Worm (Caenorhabditis elegans): ENCODE measurements around the gene T13C2.2.
A peak's percentile ranks its signal among the peaks of the same experiment; 100 is the strongest.
"Not testable (repeated sequence)": the region's sequence is repeated elsewhere in the genome, so short reads cannot be mapped to it uniquely, and the experiment has no call there.

T13C2.2 gene

ce11 chrII:6764734-6765133, 27.3 kb upstream of the T13C2.2 start, which contains the start of gene nlp-50:
Gene nlp-50 (plus strand): TSS chrII:6765034.
- TF ChIP-seq ztf-11 (tag; optimal IDR thresholded peaks at IDR 0.05): no peak
- TF ChIP-seq mab-5 (tag; optimal IDR thresholded peaks at IDR 0.05): no peak
- TF ChIP-seq tbx-8 (GFP tag; optimal IDR thresholded peaks at IDR 0.05): no peak
- no peak for TF ChIP-seq lin-32 (GFP tag; optimal IDR thresholded peaks at IDR 0.05)
- no peak for TF ChIP-seq pha-4 (tag; optimal IDR thresholded peaks at IDR 0.05)
- TF ChIP-seq drap-1 (GFP tag; optimal IDR thresholded peaks at IDR 0.05): no peak
- no peak for TF ChIP-seq mep-1 (tag; optimal IDR thresholded peaks at IDR 0.05)
- no peak for TF ChIP-seq unc-120 (tag; optimal IDR thresholded peaks at IDR 0.05; ENCODE audit: poor library complexity, severe bottlenecking)
- no peak for TF ChIP-seq mls-2 (tag; optimal IDR thresholded peaks at IDR 0.05)

DNA sequence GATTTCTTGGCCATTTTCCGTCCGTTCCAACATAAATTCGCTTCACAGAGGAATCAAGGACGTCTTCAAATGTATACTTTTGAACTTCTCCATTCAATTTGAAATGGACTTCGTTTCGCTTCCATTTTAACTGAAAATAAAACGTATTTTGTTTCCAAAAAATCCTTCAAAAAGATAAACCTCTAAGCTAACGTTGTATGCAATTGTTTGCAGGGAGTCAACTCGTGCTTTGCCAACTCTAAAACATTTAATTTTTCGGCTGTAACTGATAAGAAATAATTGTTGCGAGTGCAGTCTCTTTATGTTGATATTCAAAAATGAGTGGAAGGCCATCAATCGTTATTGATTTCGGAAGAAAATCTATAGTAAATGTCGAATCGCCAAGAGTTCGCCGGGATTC, 24.0 kb upstream of the T13C2.2 start, which contains the start of gene F41G3.18:
F41G3.18 (plus strand) TSS at position 301 of the 400 bp plus-strand sequence.
- TF ChIP-seq snpc-4 (tag; optimal IDR thresholded peaks at IDR 0.05) (no peak), mab-5 (tag; optimal IDR thresholded peaks at IDR 0.05) (no peak), nhr-237 (tag; optimal IDR thresholded peaks at IDR 0.05) (no peak), nhr-12 (tag; optimal IDR thresholded peaks at IDR 0.05) (no peak), ztf-11 (tag; optimal IDR thresholded peaks at IDR 0.05) (no peak), lin-13 (tag; optimal IDR thresholded peaks at IDR 0.05) (no peak), nhr-28 (tag; optimal IDR thresholded peaks at IDR 0.05) (no peak), nhr-2 (tag; optimal IDR thresholded peaks at IDR 0.05) (no peak), flh-1 (GFP tag; optimal IDR thresholded peaks at IDR 0.05) (no peak), M03D4.4 (tag; optimal IDR thresholded peaks at IDR 0.05) (no peak), unc-39 (tag; optimal IDR thresholded peaks at IDR 0.05) (no peak), sptf-1 (tag; optimal IDR thresholded peaks at IDR 0.05) (no peak), blmp-1 (tag; optimal IDR thresholded peaks at IDR 0.05) (no peak), lsy-2 (tag; optimal IDR thresholded peaks at IDR 0.05) (no peak), elt-3 (tag; optimal IDR thresholded peaks at IDR 0.05) (no peak), elt-1 (tag; optimal IDR thresholded peaks at IDR 0.05; ENCODE audit: borderline replicate concordance, insufficient read depth) (no peak)

DNA sequence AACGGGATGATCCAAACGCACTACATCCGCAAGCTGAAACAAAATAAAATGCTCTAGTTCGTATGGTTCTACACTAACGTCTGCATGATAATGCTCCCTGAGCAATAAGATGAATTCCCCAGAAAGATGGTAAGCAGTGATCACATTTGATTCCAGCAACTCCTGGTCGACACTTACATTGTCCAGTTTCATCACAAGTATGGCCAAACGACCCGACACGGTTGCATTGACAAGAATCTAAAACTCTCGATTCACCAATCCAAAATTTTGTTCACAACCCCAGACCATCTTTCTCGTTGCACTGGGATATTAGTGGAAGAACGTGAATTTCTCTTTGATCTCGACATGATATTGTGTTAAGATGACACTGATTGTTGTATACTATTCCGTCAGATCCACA, 22.0 kb upstream of the T13C2.2 start:
- TF ChIP-seq nhr-2 (tag; optimal IDR thresholded peaks at IDR 0.05): no peak
- TF ChIP-seq zip-8 (tag; optimal IDR thresholded peaks at IDR 0.05): no peak
- no peak for TF ChIP-seq tbx-8 (GFP tag; optimal IDR thresholded peaks at IDR 0.05)
- no peak for TF ChIP-seq ces-1 (GFP tag; optimal IDR thresholded peaks at IDR 0.05)
- no peak for TF ChIP-seq mab-5 (tag; optimal IDR thresholded peaks at IDR 0.05)
- TF ChIP-seq sem-2 (GFP tag; optimal IDR thresholded peaks at IDR 0.05): no peak
- no peak for TF ChIP-seq hlh-1 (tag; optimal IDR thresholded peaks at IDR 0.05)
- TF ChIP-seq M03D4.4 (tag; optimal IDR thresholded peaks at IDR 0.05): no peak
- TF ChIP-seq unc-120 (tag; optimal IDR thresholded peaks at IDR 0.05; ENCODE audit: poor library complexity, severe bottlenecking): no peak
- TF ChIP-seq ceh-39 (tag; optimal IDR thresholded peaks at IDR 0.05): no peak
- no peak for TF ChIP-seq ham-2 (GFP tag; optimal IDR thresholded peaks at IDR 0.05)

DNA sequence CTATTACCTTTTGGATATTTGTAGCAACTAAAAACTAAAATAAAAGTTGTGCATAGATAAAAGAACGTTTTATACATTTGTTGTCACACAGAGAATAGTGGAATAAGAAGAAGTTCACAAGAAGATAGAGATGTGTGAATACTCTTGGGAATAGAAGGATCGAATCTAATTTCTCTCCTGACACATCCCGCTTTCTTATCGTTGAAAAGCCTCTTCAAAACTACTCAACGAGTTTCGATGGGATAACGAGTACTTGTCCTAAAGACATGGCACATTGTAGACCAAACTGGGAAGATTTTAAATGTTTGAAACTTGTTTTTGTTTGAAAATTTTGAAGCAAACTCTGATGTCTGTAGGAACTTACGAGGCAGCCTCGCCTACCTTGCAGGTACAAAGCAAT, 19.5 kb upstream of the T13C2.2 start:
- TF ChIP-seq ces-1 (GFP tag; optimal IDR thresholded peaks at IDR 0.05) (peak; percentile 73), unc-39 (tag; optimal IDR thresholded peaks at IDR 0.05) (no peak), snpc-4 (tag; optimal IDR thresholded peaks at IDR 0.05) (no peak), elt-1 (tag; optimal IDR thresholded peaks at IDR 0.05; ENCODE audit: borderline replicate concordance, insufficient read depth) (no peak), sptf-1 (tag; optimal IDR thresholded peaks at IDR 0.05) (no peak), hlh-1 (tag; optimal IDR thresholded peaks at IDR 0.05) (no peak), lsy-2 (tag; optimal IDR thresholded peaks at IDR 0.05) (no peak), ham-2 (GFP tag; optimal IDR thresholded peaks at IDR 0.05) (no peak)

DNA sequence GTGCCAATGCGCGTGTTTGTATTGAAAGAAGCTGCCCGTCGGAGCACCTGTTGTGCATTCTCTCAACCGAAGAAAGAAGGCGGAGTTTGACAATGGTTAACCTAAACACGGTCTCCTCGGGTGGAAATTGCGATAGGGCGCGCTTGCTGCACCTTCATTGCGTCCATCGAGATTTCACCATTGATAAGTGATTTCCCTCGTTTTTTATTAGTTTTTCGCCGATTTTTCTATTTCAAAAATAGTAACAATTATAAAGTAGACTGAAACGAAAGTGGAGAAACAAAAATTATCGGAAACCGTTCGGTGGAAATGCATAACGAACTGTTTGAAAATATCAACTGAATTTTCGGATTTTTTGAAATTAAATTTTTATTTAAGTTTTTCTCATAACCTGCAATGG, 16.9 kb upstream of the T13C2.2 start, which contains the start of gene agr-1:
agr-1 (minus strand) TSS at position 101 of the 400 bp plus-strand sequence.
- TF ChIP-seq ceh-83 (GFP tag; optimal IDR thresholded peaks at IDR 0.05); unc-120 (tag; optimal IDR thresholded peaks at IDR 0.05; ENCODE audit: poor library complexity, severe bottlenecking); mls-2 (tag; optimal IDR thresholded peaks at IDR 0.05): not testable (repeated sequence)

Data from whole organism, mixed stage, embryonic.